Comparison of ENCODE assay signal across 1 fruit fly cellular context in the genomic region with DNA sequence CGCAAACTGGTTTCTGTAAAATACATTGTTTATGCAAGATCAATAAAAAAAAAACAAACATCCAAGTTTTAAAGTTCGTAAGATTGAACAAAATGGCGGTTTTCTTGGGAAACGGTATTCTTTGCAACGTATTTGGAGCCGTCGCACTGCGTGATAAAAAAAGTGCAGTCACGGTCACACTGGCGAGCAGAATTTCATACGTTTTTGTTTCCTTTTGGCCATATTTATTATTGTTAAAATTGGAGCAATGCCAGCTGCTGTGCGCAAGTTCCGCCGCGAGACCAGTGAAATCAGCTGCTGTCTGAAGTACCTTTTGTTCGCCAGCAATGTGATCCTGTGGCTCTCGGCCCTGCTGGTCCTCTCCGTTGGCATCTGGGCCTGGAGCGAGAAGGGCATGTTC.
TF ChIP-seq lines count a peak whose summit lies in the region.

A gene (plus strand): TSS at position 164 of the 400 bp plus-strand sequence.

TF ChIP-seq in whole organism, embryonic, 481 proteins besides CTCF, POLR2A, EP300 and RAD21 (continued from another document):
- TF ChIP-seq CG15011 (GFP tag; optimal IDR thresholded peaks at IDR 0.05; lab: Kevin White, UChicago) (no peak), CG6813 (GFP tag; optimal IDR thresholded peaks at IDR 0.05; lab: Kevin White, UChicago) (no peak), gfzf (GFP tag; optimal IDR thresholded peaks at IDR 0.05; lab: Kevin White, UChicago) (peak; percentile 67), dati (GFP tag; IDR thresholded peaks at IDR 0.05; lab: Robert Waterston, UW) (no peak), Gug (GFP tag; IDR thresholded peaks at IDR 0.05; lab: Robert Waterston, UW) (no peak), Mrtf (GFP tag; IDR thresholded peaks at IDR 0.05; lab: Robert Waterston, UW) (no peak), CG4854 (GFP tag; optimal IDR thresholded peaks at IDR 0.05; lab: Kevin White, UChicago) (no peak), Spps (tag; optimal IDR thresholded peaks at IDR 0.05; lab: Kevin White, UChicago) (no peak), NC2β (GFP tag; optimal IDR thresholded peaks at IDR 0.05; lab: Kevin White, UChicago) (no peak), wek (GFP tag; optimal IDR thresholded peaks at IDR 0.05; lab: Kevin White, UChicago) (no peak), CG2712 (tag; optimal IDR thresholded peaks at IDR 0.05; lab: Kevin White, UChicago) (no peak), CG8944 (GFP tag; optimal IDR thresholded peaks at IDR 0.05; lab: Kevin White, UChicago) (no peak), slou (GFP tag; optimal IDR thresholded peaks at IDR 0.05; lab: Kevin White, UChicago) (no peak), hb (GFP tag; IDR thresholded peaks at IDR 0.05; lab: Robert Waterston, UW; ENCODE audit: partially characterized antibody) (no peak), vfl (GFP tag; optimal IDR thresholded peaks at IDR 0.05; lab: Kevin White, UChicago) (no peak), fd102C (GFP tag; optimal IDR thresholded peaks at IDR 0.05; lab: Kevin White, UChicago) (no peak), Doc3 (GFP tag; IDR thresholded peaks at IDR 0.05; lab: Robert Waterston, UW; ENCODE audit: partially characterized antibody) (no peak), MBD-R2 (GFP tag; IDR thresholded peaks at IDR 0.05; lab: Robert Waterston, UW) (peak; percentile 63), Nf-YB (GFP tag; optimal IDR thresholded peaks at IDR 0.05; lab: Kevin White, UChicago) (no peak), mam (GFP tag; optimal IDR thresholded peaks at IDR 0.05; lab: Kevin White, UChicago) (no peak), Dfd (GFP tag; optimal IDR thresholded peaks at IDR 0.05; lab: Kevin White, UChicago) (no peak), Mes4 (GFP tag; optimal IDR thresholded peaks at IDR 0.05; lab: Kevin White, UChicago) (no peak), tll (GFP tag; optimal IDR thresholded peaks at IDR 0.05; lab: Kevin White, UChicago) (no peak), wdn (GFP tag; IDR thresholded peaks at IDR 0.05; lab: Robert Waterston, UW) (no peak), Dp (GFP tag; optimal IDR thresholded peaks at IDR 0.05; lab: Kevin White, UChicago) (peak; percentile 47), Ets97D (GFP tag; optimal IDR thresholded peaks at IDR 0.05; lab: Kevin White, UChicago) (peak; percentile 29), CG6689 (GFP tag; IDR thresholded peaks at IDR 0.05; lab: Robert Waterston, UW) (no peak), CG8281 (tag; optimal IDR thresholded peaks at IDR 0.05; lab: Kevin White, UChicago) (no peak), chn (GFP tag; optimal IDR thresholded peaks at IDR 0.05; lab: Kevin White, UChicago) (no peak), CG3163 (GFP tag; optimal IDR thresholded peaks at IDR 0.05; lab: Kevin White, UChicago) (no peak), CG9797 (GFP tag; optimal IDR thresholded peaks at IDR 0.05; lab: Kevin White, UChicago) (peak; percentile 40), CG4617 (GFP tag; optimal IDR thresholded peaks at IDR 0.05; lab: Kevin White, UChicago; ENCODE audit: borderline replicate concordance) (peak; percentile 61), toy (GFP tag; IDR thresholded peaks at IDR 0.05; lab: Robert Waterston, UW) (no peak), CG16779 (GFP tag; IDR thresholded peaks at IDR 0.05; lab: Robert Waterston, UW) (no peak), gce (GFP tag; IDR thresholded peaks at IDR 0.05; lab: Robert Waterston, UW) (no peak), lmd (GFP tag; IDR thresholded peaks at IDR 0.05; lab: Robert Waterston, UW) (no peak), cwo (GFP tag; optimal IDR thresholded peaks at IDR 0.05; lab: Kevin White, UChicago) (no peak), CG10543 (GFP tag; optimal IDR thresholded peaks at IDR 0.05; lab: Kevin White, UChicago) (no peak), psq (GFP tag; optimal IDR thresholded peaks at IDR 0.05; lab: Kevin White, UChicago) (no peak), fru (optimal IDR thresholded peaks at IDR 0.05; lab: Kevin White, UChicago) (no peak), Dek (tag; optimal IDR thresholded peaks at IDR 0.05; lab: Kevin White, UChicago) (no peak), run (tag; optimal IDR thresholded peaks at IDR 0.05; lab: Kevin White, UChicago) (no peak), CG11696 (GFP tag; IDR thresholded peaks at IDR 0.05; lab: Robert Waterston, UW) (no peak), schlank (tag; optimal IDR thresholded peaks at IDR 0.05; lab: Kevin White, UChicago) (no peak), ac (GFP tag; optimal IDR thresholded peaks at IDR 0.05; lab: Kevin White, UChicago) (no peak), odd (GFP tag; optimal IDR thresholded peaks at IDR 0.05; lab: Kevin White, UChicago) (no peak), CG31365 (tag; optimal IDR thresholded peaks at IDR 0.05; lab: Kevin White, UChicago) (no peak), Hsf (GFP tag; optimal IDR thresholded peaks at IDR 0.05; lab: Kevin White, UChicago) (no peak), CG33213 (GFP tag; optimal IDR thresholded peaks at IDR 0.05; lab: Kevin White, UChicago) (no peak), CG6654 (GFP tag; optimal IDR thresholded peaks at IDR 0.05; lab: Kevin White, UChicago) (no peak), tap (tag; optimal IDR thresholded peaks at IDR 0.05; lab: Kevin White, UChicago) (no peak), CG9609 (GFP tag; optimal IDR thresholded peaks at IDR 0.05; lab: Kevin White, UChicago) (no peak), zfh1 (GFP tag; IDR thresholded peaks at IDR 0.05; lab: Robert Waterston, UW) (peak; percentile 27; the same call in 1 of the 3 replicates), Oli (tag; optimal IDR thresholded peaks at IDR 0.05; lab: Kevin White, UChicago) (no peak), CG12104 (GFP tag; optimal IDR thresholded peaks at IDR 0.05; lab: Kevin White, UChicago) (no peak), CG6683 (GFP tag; optimal IDR thresholded peaks at IDR 0.05; lab: Kevin White, UChicago) (no peak), Elba2 (GFP tag; optimal IDR thresholded peaks at IDR 0.05; lab: Kevin White, UChicago) (no peak), stwl (tag; optimal IDR thresholded peaks at IDR 0.05; lab: Kevin White, UChicago) (peak; percentile 55), nerfin-2 (GFP tag; IDR thresholded peaks at IDR 0.05; lab: Robert Waterston, UW; ENCODE audit: partially characterized antibody) (no peak), row (GFP tag; IDR thresholded peaks at IDR 0.05; lab: Robert Waterston, UW) (0 out of 3 replicates have a peak, but pooled peaks have one; percentile 23), dmrt11E (tag; optimal IDR thresholded peaks at IDR 0.05; lab: Kevin White, UChicago) (no peak), CG6272 (GFP tag; IDR thresholded peaks at IDR 0.05; lab: Robert Waterston, UW) (no peak), Hr51 (GFP tag; optimal IDR thresholded peaks at IDR 0.05; lab: Kevin White, UChicago) (no peak), Ptx1 (GFP tag; IDR thresholded peaks at IDR 0.05; lab: Robert Waterston, UW) (no peak), chinmo (GFP tag; IDR thresholded peaks at IDR 0.05; lab: Robert Waterston, UW; ENCODE audit: partially characterized antibody) (0 out of 4 replicates have a peak, but pooled peaks have one; percentile 52), kni (GFP tag; optimal IDR thresholded peaks at IDR 0.05; lab: Kevin White, UChicago) (no peak), Max (GFP tag; optimal IDR thresholded peaks at IDR 0.05; lab: Kevin White, UChicago) (no peak), MESR4 (GFP tag; optimal IDR thresholded peaks at IDR 0.05; lab: Kevin White, UChicago) (peak; percentile 78), CG11504 (tag; optimal IDR thresholded peaks at IDR 0.05; lab: Kevin White, UChicago) (no peak), h (optimal IDR thresholded peaks at IDR 0.05; lab: Kevin White, UChicago) (no peak), Myb (GFP tag; optimal IDR thresholded peaks at IDR 0.05; lab: Kevin White, UChicago) (peak; percentile 39), Hr39 (optimal IDR thresholded peaks at IDR 0.05; lab: Kevin White, UChicago) (no peak), CG6254 (GFP tag; optimal IDR thresholded peaks at IDR 0.05; lab: Kevin White, UChicago) (no peak), CG11093 (GFP tag; IDR thresholded peaks at IDR 0.05; lab: Robert Waterston, UW) (no peak), Tbp (GFP tag; optimal IDR thresholded peaks at IDR 0.05; lab: Kevin White, UChicago) (no peak), ind (GFP tag; optimal IDR thresholded peaks at IDR 0.05; lab: Kevin White, UChicago) (no peak), ttk (GFP tag; IDR thresholded peaks at IDR 0.05; lab: Robert Waterston, UW) (no peak), CG17568 (GFP tag; optimal IDR thresholded peaks at IDR 0.05; lab: Kevin White, UChicago) (no peak), CG18619 (GFP tag; optimal IDR thresholded peaks at IDR 0.05; lab: Kevin White, UChicago) (no peak), gt (GFP tag; IDR thresholded peaks at IDR 0.05; lab: Robert Waterston, UW) (no peak), CG7745 (tag; optimal IDR thresholded peaks at IDR 0.05; lab: Kevin White, UChicago) (no peak), CG4424 (GFP tag; optimal IDR thresholded peaks at IDR 0.05; lab: Kevin White, UChicago) (no peak), Xbp1 (GFP tag; optimal IDR thresholded peaks at IDR 0.05; lab: Kevin White, UChicago) (no peak), abd-A (tag; optimal IDR thresholded peaks at IDR 0.05; lab: Kevin White, UChicago) (no peak), chm (GFP tag; IDR thresholded peaks at IDR 0.05; lab: Robert Waterston, UW) (no peak), Rfx (GFP tag; IDR thresholded peaks at IDR 0.05; lab: Robert Waterston, UW) (peak; percentile 23; the same call in 1 of the 2 replicates), bab2 (GFP tag; optimal IDR thresholded peaks at IDR 0.05; lab: Kevin White, UChicago) (no peak), bbx (GFP tag; IDR thresholded peaks at IDR 0.05; lab: Robert Waterston, UW; ENCODE audit: partially characterized antibody) (peak; percentile 48; the same call in 1 of the 2 replicates), Neu2 (GFP tag; optimal IDR thresholded peaks at IDR 0.05; lab: Kevin White, UChicago; ENCODE audit: borderline replicate concordance) (no peak), CG14965 (GFP tag; optimal IDR thresholded peaks at IDR 0.05; lab: Kevin White, UChicago; ENCODE audit: borderline replicate concordance) (no peak), twi (tag; optimal IDR thresholded peaks at IDR 0.05; lab: Kevin White, UChicago) (no peak), CG2120 (GFP tag; optimal IDR thresholded peaks at IDR 0.05; lab: Kevin White, UChicago) (no peak), CG7271 (tag; optimal IDR thresholded peaks at IDR 0.05; lab: Kevin White, UChicago) (no peak), pzg (GFP tag; optimal IDR thresholded peaks at IDR 0.05; lab: Kevin White, UChicago) (peak; percentile 42), ssp (GFP tag; IDR thresholded peaks at IDR 0.05; lab: Robert Waterston, UW) (no peak), Asciz (GFP tag; optimal IDR thresholded peaks at IDR 0.05; lab: Kevin White, UChicago) (no peak), Sry-δ (GFP tag; optimal IDR thresholded peaks at IDR 0.05; lab: Kevin White, UChicago) (no peak), CG12659 (GFP tag; optimal IDR thresholded peaks at IDR 0.05; lab: Kevin White, UChicago) (no peak), mirr (GFP tag; optimal IDR thresholded peaks at IDR 0.05; lab: Kevin White, UChicago) (no peak), inv (GFP tag; IDR thresholded peaks at IDR 0.05; lab: Robert Waterston, UW; ENCODE audit: partially characterized antibody) (no peak), so (GFP tag; IDR thresholded peaks at IDR 0.05; lab: Robert Waterston, UW) (no peak), stc (GFP tag; IDR thresholded peaks at IDR 0.05; lab: Robert Waterston, UW) (no peak), CG3726 (GFP tag; IDR thresholded peaks at IDR 0.05; lab: Robert Waterston, UW) (no peak), sug (tag; optimal IDR thresholded peaks at IDR 0.05; lab: Kevin White, UChicago) (no peak), gsb (GFP tag; IDR thresholded peaks at IDR 0.05; lab: Robert Waterston, UW) (no peak), CG34376 (GFP tag; optimal IDR thresholded peaks at IDR 0.05; lab: Kevin White, UChicago) (no peak)
